Fruit fly (Drosophila melanogaster): ENCODE data around the gene Cpr62Bb.

The Cpr62Bb gene

dm6 chr3L:1861794-1862447 is 27.0 kb upstream of the Cpr62Bb start, which contains the start of gene Rap1 (continued):
- no peak for TF ChIP-seq CG17912 (GFP tag; optimal IDR thresholded peaks at IDR 0.05)
- TF ChIP-seq CG8388 (GFP tag; optimal IDR thresholded peaks at IDR 0.05) = no peak
- TF ChIP-seq stwl (tag; optimal IDR thresholded peaks at IDR 0.05) = peak; percentile 27
- 0 out of 2 replicates have a peak, but pooled peaks have one; percentile 26 for TF ChIP-seq Poxn (GFP tag; IDR thresholded peaks at IDR 0.05)
- peak; percentile 28 for TF ChIP-seq B-H2 (GFP tag; optimal IDR thresholded peaks at IDR 0.05)
- peak; percentile 22; the same call in 1 of the 2 replicates for TF ChIP-seq ap (GFP tag; IDR thresholded peaks at IDR 0.05)
- peak; percentile 52; the same call in 1 of the 2 replicates for TF ChIP-seq CG1024 (GFP tag; IDR thresholded peaks at IDR 0.05)
- peak; percentile 60 for TF ChIP-seq zfh1 (GFP tag; IDR thresholded peaks at IDR 0.05)
- TF ChIP-seq CG12942 (GFP tag; optimal IDR thresholded peaks at IDR 0.05) = peak; percentile 16
- TF ChIP-seq CG2712 (tag; optimal IDR thresholded peaks at IDR 0.05) = peak; percentile 79
- peak; percentile 57 for TF ChIP-seq CG6689 (GFP tag; IDR thresholded peaks at IDR 0.05)
- TF ChIP-seq oc (tag; optimal IDR thresholded peaks at IDR 0.05) = no peak
- peak; percentile 88 for TF ChIP-seq CG6272 (GFP tag; IDR thresholded peaks at IDR 0.05)
- peak; percentile 44 for TF ChIP-seq CG1792 (GFP tag; optimal IDR thresholded peaks at IDR 0.05)
- TF ChIP-seq kay (GFP tag; optimal IDR thresholded peaks at IDR 0.05) = peak; percentile 95
- no peak for TF ChIP-seq CG12744 (GFP tag; optimal IDR thresholded peaks at IDR 0.05)
- no peak for TF ChIP-seq cad (GFP tag; optimal IDR thresholded peaks at IDR 0.05)
- TF ChIP-seq CG3838 (GFP tag; optimal IDR thresholded peaks at IDR 0.05) = no peak
- 0 out of 2 replicates have a peak, but pooled peaks have one; percentile 2 for TF ChIP-seq dati (GFP tag; IDR thresholded peaks at IDR 0.05)
- peak; percentile 34 for TF ChIP-seq eyg (GFP tag; optimal IDR thresholded peaks at IDR 0.05)
- TF ChIP-seq Xrp1 (GFP tag; IDR thresholded peaks at IDR 0.05) = peak; percentile 69
- TF ChIP-seq aop (GFP tag; IDR thresholded peaks at IDR 0.05) = peak; percentile 9; the same call in 1 of the 2 replicates
- peak; percentile 76 for TF ChIP-seq ranshi (GFP tag; IDR thresholded peaks at IDR 0.05)
- peak; percentile 8 for TF ChIP-seq NfI (GFP tag; optimal IDR thresholded peaks at IDR 0.05)
- peak; percentile 88 for TF ChIP-seq Gug (GFP tag; IDR thresholded peaks at IDR 0.05)
- TF ChIP-seq Abd-B (GFP tag; optimal IDR thresholded peaks at IDR 0.05) = peak; percentile 32
- TF ChIP-seq CG9609 (GFP tag; optimal IDR thresholded peaks at IDR 0.05) = peak; percentile 29
- TF ChIP-seq slbo (GFP tag; IDR thresholded peaks at IDR 0.05) = peak; percentile 93
- TF ChIP-seq tx (GFP tag; optimal IDR thresholded peaks at IDR 0.05) = peak; percentile 48
- TF ChIP-seq prd (optimal IDR thresholded peaks at IDR 0.05) = no peak
- TF ChIP-seq prd (GFP tag; IDR thresholded peaks at IDR 0.05) = peak; percentile 90
- TF ChIP-seq CG4617 (GFP tag; optimal IDR thresholded peaks at IDR 0.05; ENCODE audit: borderline replicate concordance) = peak; percentile 95
- TF ChIP-seq psq (GFP tag; optimal IDR thresholded peaks at IDR 0.05) = peak; percentile 26
- peak; percentile 88 for TF ChIP-seq Sry-δ (GFP tag; optimal IDR thresholded peaks at IDR 0.05)
- peak; percentile 63 for TF ChIP-seq CG14441 (GFP tag; IDR thresholded peaks at IDR 0.05)
- TF ChIP-seq Rfx (GFP tag; IDR thresholded peaks at IDR 0.05) = peak; percentile 92
- peak; percentile 50 for TF ChIP-seq Camta (GFP tag; optimal IDR thresholded peaks at IDR 0.05)
- peak; percentile 62 for TF ChIP-seq Six4 (GFP tag; optimal IDR thresholded peaks at IDR 0.05)
- TF ChIP-seq klu (GFP tag; IDR thresholded peaks at IDR 0.05) = peak; percentile 80
- TF ChIP-seq CG18262 (tag; optimal IDR thresholded peaks at IDR 0.05) = peak; percentile 77
- no peak for TF ChIP-seq CG2199 (GFP tag; IDR thresholded peaks at IDR 0.05)
- TF ChIP-seq Aef1 (GFP tag; IDR thresholded peaks at IDR 0.05) = peak; percentile 74
- TF ChIP-seq CG10274 (GFP tag; optimal IDR thresholded peaks at IDR 0.05) = no peak
- no peak for TF ChIP-seq Dip2 (GFP tag; IDR thresholded peaks at IDR 0.05)
- peak; percentile 68 for TF ChIP-seq CG11085 (GFP tag; IDR thresholded peaks at IDR 0.05)
- no peak for TF ChIP-seq CG8924 (tag; optimal IDR thresholded peaks at IDR 0.05)
- TF ChIP-seq Max (GFP tag; optimal IDR thresholded peaks at IDR 0.05) = peak; percentile 48
- no peak for TF ChIP-seq z (GFP tag; IDR thresholded peaks at IDR 0.05)
- TF ChIP-seq chn (GFP tag; optimal IDR thresholded peaks at IDR 0.05) = peak; percentile 45
- TF ChIP-seq Nf-YC (tag; optimal IDR thresholded peaks at IDR 0.05) = peak; percentile 68
- no peak for TF ChIP-seq Trl (optimal IDR thresholded peaks at IDR 0.05)
- TF ChIP-seq Trl (GFP tag; optimal IDR thresholded peaks at IDR 0.05) = peak; percentile 58
